In the genomic region with DNA sequence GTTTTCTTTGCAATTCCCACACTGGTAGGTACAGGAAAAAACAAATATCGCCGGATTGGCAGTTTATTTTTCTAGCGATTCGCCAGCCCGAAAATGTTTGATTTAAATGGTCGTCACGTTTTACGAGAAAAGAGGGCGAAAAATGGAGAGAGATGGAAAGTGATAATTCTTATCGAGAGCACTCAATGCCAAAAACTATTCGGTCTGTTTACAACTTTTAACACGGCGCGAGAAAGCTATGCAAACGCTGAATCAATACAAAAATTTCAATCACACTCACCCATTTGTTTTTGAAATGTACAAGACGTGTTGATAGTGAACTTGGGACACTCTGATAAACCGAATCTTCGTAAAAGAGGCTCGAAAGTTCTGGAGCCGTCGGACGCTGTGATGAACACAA, we compare ENCODE assay signal across 5 worm cellular contexts.
TF ChIP-seq lines count a peak whose summit lies in the region.

No protein-coding gene starts in this region.

TF ChIP-seq in whole organism, L1 larva, 84 proteins besides CTCF, POLR2A, EP300 and RAD21:
- TF ChIP-seq mdl-1 (tag; optimal IDR thresholded peaks at IDR 0.05; lab: Kevin White, UChicago): no peak
- no peak for TF ChIP-seq Y116A8C.19 (tag; optimal IDR thresholded peaks at IDR 0.05; lab: Kevin White, UChicago; ENCODE audit: borderline replicate concordance)
- no peak for TF ChIP-seq unc-98 (GFP tag; IDR thresholded peaks at IDR 0.05; lab: Robert Waterston, UW)
- TF ChIP-seq aha-1 (tag; optimal IDR thresholded peaks at IDR 0.05; lab: Kevin White, UChicago): no peak
- no peak for TF ChIP-seq nhr-237 (tag; optimal IDR thresholded peaks at IDR 0.05; lab: Kevin White, UChicago)
- TF ChIP-seq hlh-17 (GFP tag; optimal IDR thresholded peaks at IDR 0.05; lab: Kevin White, UChicago; ENCODE audit: borderline replicate concordance): no peak
- no peak for TF ChIP-seq vab-15 (tag; optimal IDR thresholded peaks at IDR 0.05; lab: Kevin White, UChicago)
- TF ChIP-seq F16B12.6 (tag; optimal IDR thresholded peaks at IDR 0.05; lab: Kevin White, UChicago): no peak
- no peak for TF ChIP-seq nhr-71 (tag; optimal IDR thresholded peaks at IDR 0.05; lab: Kevin White, UChicago)
- TF ChIP-seq fos-1 (tag; optimal IDR thresholded peaks at IDR 0.05; lab: Kevin White, UChicago): no peak
- peak; percentile 40 for TF ChIP-seq elt-2 (tag; optimal IDR thresholded peaks at IDR 0.05; lab: Kevin White, UChicago)
- no peak for TF ChIP-seq dpl-1 (GFP tag; optimal IDR thresholded peaks at IDR 0.05; lab: Kevin White, UChicago)
- peak; percentile 1 for TF ChIP-seq nhr-20 (tag; optimal IDR thresholded peaks at IDR 0.05; lab: Kevin White, UChicago)
- TF ChIP-seq nhr-84 (tag; optimal IDR thresholded peaks at IDR 0.05; lab: Kevin White, UChicago): no peak
- TF ChIP-seq tlp-1 (tag; optimal IDR thresholded peaks at IDR 0.05; lab: Kevin White, UChicago): no peak
- TF ChIP-seq lin-35 (GFP tag; optimal IDR thresholded peaks at IDR 0.05; lab: Kevin White, UChicago): peak in 1 of 2 experiments; percentile 32

TF ChIP-seq in whole organism, L2 larva, 48 proteins besides CTCF, POLR2A, EP300 and RAD21:
- peak; percentile 76 for TF ChIP-seq fos-1 (tag; optimal IDR thresholded peaks at IDR 0.05; lab: Kevin White, UChicago)
- TF ChIP-seq gmeb-1 (tag; optimal IDR thresholded peaks at IDR 0.05; lab: Kevin White, UChicago): peak; percentile 12
- TF ChIP-seq ztf-1 (GFP tag; conservative IDR thresholded peaks at IDR 0.05; lab: Robert Waterston, UW): no peak
- TF ChIP-seq unc-39 (tag; optimal IDR thresholded peaks at IDR 0.05; lab: Kevin White, UChicago): no peak
- TF ChIP-seq crh-2 (tag; optimal IDR thresholded peaks at IDR 0.05; lab: Kevin White, UChicago): peak; percentile 43
- TF ChIP-seq ceh-16 (tag; optimal IDR thresholded peaks at IDR 0.05; lab: Kevin White, UChicago): no peak
- no peak for TF ChIP-seq ztf-11 (tag; optimal IDR thresholded peaks at IDR 0.05; lab: Kevin White, UChicago)

TF ChIP-seq in whole organism, L3 larva, 47 proteins besides CTCF, POLR2A, EP300 and RAD21:
- TF ChIP-seq hmg-11 (tag; optimal IDR thresholded peaks at IDR 0.05; lab: Kevin White, UChicago) (no peak), lsy-12 (tag; optimal IDR thresholded peaks at IDR 0.05; lab: Kevin White, UChicago) (no peak), zag-1 (tag; optimal IDR thresholded peaks at IDR 0.05; lab: Kevin White, UChicago) (no peak), mdl-1 (tag; optimal IDR thresholded peaks at IDR 0.05; lab: Kevin White, UChicago) (no peak), jun-1 (tag; optimal IDR thresholded peaks at IDR 0.05; lab: Kevin White, UChicago) (peak; percentile 1), skn-1 (tag; optimal IDR thresholded peaks at IDR 0.05; lab: Kevin White, UChicago) (peak; percentile 13), elt-2 (tag; optimal IDR thresholded peaks at IDR 0.05; lab: Kevin White, UChicago) (peak; percentile 74), pqm-1 (tag; optimal IDR thresholded peaks at IDR 0.05; lab: Kevin White, UChicago) (peak; percentile 66), egl-27 (tag; optimal IDR thresholded peaks at IDR 0.05; lab: Kevin White, UChicago) (no peak), R02D3.7 (tag; optimal IDR thresholded peaks at IDR 0.05; lab: Kevin White, UChicago) (no peak), nhr-23 (tag; optimal IDR thresholded peaks at IDR 0.05; lab: Kevin White, UChicago) (no peak), pha-4 (tag; optimal IDR thresholded peaks at IDR 0.05; lab: Kevin White, UChicago) (peak; percentile 58)

TF ChIP-seq in whole organism, L4 larva, 104 proteins besides CTCF, POLR2A, EP300 and RAD21 (continues in another document):
- TF ChIP-seq Y48G9A.11 (GFP tag; IDR thresholded peaks at IDR 0.05; lab: Robert Waterston, UW) (no peak), mes-2 (tag; optimal IDR thresholded peaks at IDR 0.05; lab: Kevin White, UChicago; ENCODE audit: poor library complexity, severe bottlenecking) (peak; percentile 23), ceh-62 (tag; optimal IDR thresholded peaks at IDR 0.05; lab: Kevin White, UChicago) (no peak), daf-16 (GFP tag; optimal IDR thresholded peaks at IDR 0.05; lab: Kevin White, UChicago) (no peak), daf-16 (tag; optimal IDR thresholded peaks at IDR 0.05; lab: Kevin White, UChicago) (peak; percentile 99), nhr-28 (tag; optimal IDR thresholded peaks at IDR 0.05; lab: Kevin White, UChicago) (peak; percentile 58), D1046.2 (GFP tag; IDR thresholded peaks at IDR 0.05; lab: Robert Waterston, UW) (no peak), lin-1 (GFP tag; IDR thresholded peaks at IDR 0.05; lab: Robert Waterston, UW) (no peak), nhr-25 (tag; optimal IDR thresholded peaks at IDR 0.05; lab: Kevin White, UChicago; ENCODE audit: borderline replicate concordance, insufficient read depth) (no peak), mdl-1 (tag; optimal IDR thresholded peaks at IDR 0.05; lab: Kevin White, UChicago) (peak in 1 of 2 experiments; percentile 18), ces-1 (GFP tag; optimal IDR thresholded peaks at IDR 0.05; lab: Kevin White, UChicago) (no peak), set-16 (GFP tag; IDR thresholded peaks at IDR 0.05; lab: Robert Waterston, UW) (no peak), nhr-10 (tag; optimal IDR thresholded peaks at IDR 0.05; lab: Kevin White, UChicago) (no peak), snpc-1.2 (GFP tag; IDR thresholded peaks at IDR 0.05; lab: Robert Waterston, UW) (no peak), lin-39 (tag; optimal IDR thresholded peaks at IDR 0.05; lab: Kevin White, UChicago) (no peak), pqm-1 (tag; optimal IDR thresholded peaks at IDR 0.05; lab: Kevin White, UChicago) (peak; percentile 63), zip-11 (GFP tag; IDR thresholded peaks at IDR 0.05; lab: Robert Waterston, UW) (no peak), skn-1 (tag; optimal IDR thresholded peaks at IDR 0.05; lab: Kevin White, UChicago) (no peak), hmg-1.1 (GFP tag; IDR thresholded peaks at IDR 0.05; lab: Robert Waterston, UW) (no peak), hlh-11 (tag; optimal IDR thresholded peaks at IDR 0.05; lab: Kevin White, UChicago) (peak; percentile 61), php-3 (GFP tag; IDR thresholded peaks at IDR 0.05; lab: Robert Waterston, UW) (peak; percentile 70; the same call in 1 of the 2 replicates), F26F4.8 (GFP tag; conservative IDR thresholded peaks at IDR 0.05; lab: Robert Waterston, UW) (no peak), dve-1 (tag; optimal IDR thresholded peaks at IDR 0.05; lab: Kevin White, UChicago; ENCODE audit: insufficient read depth) (peak; percentile 71), ceh-32 (tag; optimal IDR thresholded peaks at IDR 0.05; lab: Kevin White, UChicago; ENCODE audit: poor library complexity) (no peak), madf-9 (GFP tag; conservative IDR thresholded peaks at IDR 0.05; lab: Robert Waterston, UW) (no peak), ztf-11 (tag; optimal IDR thresholded peaks at IDR 0.05; lab: Kevin White, UChicago) (no peak), ZK546.5 (tag; optimal IDR thresholded peaks at IDR 0.05; lab: Kevin White, UChicago) (no peak), dmd-6 (GFP tag; IDR thresholded peaks at IDR 0.05; lab: Robert Waterston, UW) (peak; percentile 53; the same call in 1 of the 2 replicates)

TF ChIP-seq in whole organism, young adult, 124 proteins besides CTCF, POLR2A, EP300 and RAD21:
- TF ChIP-seq ZK185.1 (tag; optimal IDR thresholded peaks at IDR 0.05; lab: Kevin White, UChicago; ENCODE audit: poor library complexity, severe bottlenecking) (peak; percentile 16), dox-1 (GFP tag; IDR thresholded peaks at IDR 0.05; lab: Robert Waterston, UW) (0 out of 2 replicates have a peak, but pooled peaks have one; percentile 38), nhr-80 (tag; optimal IDR thresholded peaks at IDR 0.05; lab: Kevin White, UChicago) (peak; percentile 66), C17E4.6 (GFP tag; IDR thresholded peaks at IDR 0.05; lab: Robert Waterston, UW) (no peak)
TF ChIP-seq in whole organism, young adult: peak in this region for 3.
